Worm (Caenorhabditis elegans): ENCODE results near the gene M03C11.9.

ce11 chrIII:10373845-10374244 lies 17.7 kb downstream of the M03C11.9 start:
- no peak for TF ChIP-seq dao-5 (tag; optimal IDR thresholded peaks at IDR 0.05)
- no peak for TF ChIP-seq W03F9.2 (tag; optimal IDR thresholded peaks at IDR 0.05)
